Worm (Caenorhabditis elegans) whole organism, young adult: Measurements from ENCODE around the gene lys-6.

Experiments
- B0336.3 ChIP-seq: fragments of 200-800 bp; sonication (Bioruptor generic); IDR thresholded peaks from 2 replicates; pipeline ENCODE4 v1.3.6; 2022; ENCODE audit warnings: missing genetic modification characterization, missing compliant biosample characterization
- F49E8.2 ChIP-seq: sonication (generic microtip); optimal IDR thresholded peaks from 3 replicates; lab custom pipeline; 2017; ENCODE audit warnings: missing genetic modification characterization, mild to moderate bottlenecking, missing compliant biosample characterization, antibody characterized with exemption, moderate library complexity; ENCODE audit not compliant: insufficient read depth
- atf-7 ChIP-seq: sonication (generic microtip); optimal IDR thresholded peaks from 2 replicates; lab custom pipeline; 2017; ENCODE audit warnings: mild to moderate bottlenecking, missing genetic modification characterization, missing compliant biosample characterization
- bed-1 ChIP-seq: fragments of 200-800 bp; sonication (Bioruptor generic); IDR thresholded peaks from 2 replicates; pipeline ENCODE4 v1.3.6; 2022; ENCODE audit warnings: missing genetic modification reagents, missing genetic modification characterization, missing compliant biosample characterization
- ceh-79 ChIP-seq: sonication (generic microtip); optimal IDR thresholded peaks from 2 replicates; lab custom pipeline; 2017; ENCODE audit warnings: mild to moderate bottlenecking, missing genetic modification characterization, missing compliant biosample characterization
- ekl-4 ChIP-seq: fragments of 200-800 bp; sonication (Bioruptor generic); IDR thresholded peaks from 2 replicates; pipeline ENCODE4 v1.3.6; 2022; ENCODE audit warnings: missing genetic modification reagents, missing genetic modification characterization, missing compliant biosample characterization
- hmg-1.2 ChIP-seq: fragments of 200-800 bp; sonication (Bioruptor generic); IDR thresholded peaks from 2 replicates; pipeline ENCODE4 v1.3.6; 2022; ENCODE audit warnings: missing genetic modification reagents, missing genetic modification characterization, missing compliant biosample characterization
- madf-8 ChIP-seq: fragments of 200-800 bp; sonication (Bioruptor generic); conservative IDR thresholded peaks from 2 replicates; pipeline ENCODE4 v1.3.6; 2022; ENCODE audit warnings: missing genetic modification reagents, missing genetic modification characterization, missing compliant biosample characterization
- ztf-18 ChIP-seq: sonication (generic microtip); optimal IDR thresholded peaks from 2 replicates; lab custom pipeline; 2016; ENCODE audit warnings: missing genotype, mild to moderate bottlenecking, missing genetic modification characterization, missing compliant biosample characterization

ce11 chrIV:11636409-11636723, 8.6 kb upstream of the lys-6 start, which contains the start of gene F58B3.6:
- TF ChIP-seq B0336.3 (GFP tag; lab: Robert Waterston, UW) (no peak), ekl-4 (GFP tag; lab: Robert Waterston, UW) (no peak), ceh-79 (tag; lab: Kevin White, UChicago) (no peak), F49E8.2 (tag; lab: Kevin White, UChicago) (no peak), bed-1 (GFP tag; lab: Robert Waterston, UW) (no peak), atf-7 (tag; lab: Kevin White, UChicago) (no peak), ztf-18 (tag; lab: Kevin White, UChicago) (no peak), madf-8 (GFP tag; lab: Robert Waterston, UW) (no peak), hmg-1.2 (no peak)
